Worm (Caenorhabditis elegans) whole organism, L4 larva: ENCODE data around the gene rec-8.

Source experiments
- aha-1 ChIP-seq: fragments of 150-350 bp; peaks from one replicate; lab custom pipeline; 2014; ENCODE audit warnings: missing biosample characterization, missing genetic modification characterization
- ceh-20 ChIP-seq: fragments of 200-800 bp; sonication (Bioruptor generic); IDR thresholded peaks from 2 replicates; pipeline ENCODE4 v1.3.6; 2022; ENCODE audit warnings: missing genetic modification reagents, missing genetic modification characterization, missing compliant biosample characterization
- saeg-2 ChIP-seq: fragments of 200-800 bp; sonication (Bioruptor generic); IDR thresholded peaks from 2 replicates; pipeline ENCODE4 v1.3.6; 2022; ENCODE audit warnings: missing genetic modification reagents, missing genetic modification characterization, missing compliant biosample characterization
- spr-3 ChIP-seq: fragments of 200-800 bp; sonication (Bioruptor generic); optimal IDR thresholded peaks from 2 replicates; lab custom pipeline; 2018; ENCODE audit warnings: mild to moderate bottlenecking, missing genetic modification characterization, missing compliant biosample characterization
- unc-62 ChIP-seq, 3 experiments: fragments of 150-350 bp in 1 of 3; sonication (generic microtip); optimal IDR thresholded peaks in 2 of 3; peaks in 1 of 3; 1 replicate in 1 of 3; 2 replicates in 2 of 3; lab custom pipeline; 2014 to 2017; ENCODE audit warnings: missing biosample characterization in 3 of 3, missing genetic modification characterization in 3 of 3, missing genetic modification reagents in 3 of 3, missing genotype in 1 of 3

The rec-8 gene

DNA sequence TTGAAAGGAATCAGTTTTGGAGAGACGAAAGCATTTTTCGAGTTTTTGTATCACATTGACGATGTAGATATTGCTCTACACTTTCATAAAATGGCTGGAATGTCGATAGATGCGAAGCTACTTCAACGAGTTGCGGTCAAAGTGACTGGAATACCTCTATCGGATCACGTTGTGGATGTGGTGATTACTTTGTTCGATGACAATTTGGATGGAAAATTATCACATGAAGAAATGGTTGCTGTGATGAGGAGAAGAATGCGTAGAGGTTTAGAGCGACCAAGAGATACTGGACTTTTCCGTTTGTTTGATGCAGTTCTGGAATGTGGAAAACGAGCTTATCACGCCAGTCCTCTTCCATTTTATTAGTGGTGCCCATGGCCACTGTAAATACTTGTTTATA, 53.3 kb downstream of the rec-8 start:
- TF ChIP-seq saeg-2 (no peak), spr-3 (GFP tag; lab: Kevin White, UChicago) (no peak), aha-1 (tag; lab: Kevin White, UChicago) (peak; percentile 55), unc-62 (GFP tag; optimal IDR thresholded peaks at IDR 0.05 in 1 of 2; lab: Kevin White, UChicago) (peak in 1 of 2 experiments; percentile 85), unc-62 (tag; optimal IDR thresholded peaks at IDR 0.05; lab: Kevin White, UChicago) (no peak), ceh-20 (GFP tag; lab: Robert Waterston, UW) (no peak)
